Worm (Caenorhabditis elegans): ENCODE results near the gene hsp-25.
A peak's percentile ranks its signal among the peaks of the same experiment; 100 is the strongest.

Gene hsp-25

DNA sequence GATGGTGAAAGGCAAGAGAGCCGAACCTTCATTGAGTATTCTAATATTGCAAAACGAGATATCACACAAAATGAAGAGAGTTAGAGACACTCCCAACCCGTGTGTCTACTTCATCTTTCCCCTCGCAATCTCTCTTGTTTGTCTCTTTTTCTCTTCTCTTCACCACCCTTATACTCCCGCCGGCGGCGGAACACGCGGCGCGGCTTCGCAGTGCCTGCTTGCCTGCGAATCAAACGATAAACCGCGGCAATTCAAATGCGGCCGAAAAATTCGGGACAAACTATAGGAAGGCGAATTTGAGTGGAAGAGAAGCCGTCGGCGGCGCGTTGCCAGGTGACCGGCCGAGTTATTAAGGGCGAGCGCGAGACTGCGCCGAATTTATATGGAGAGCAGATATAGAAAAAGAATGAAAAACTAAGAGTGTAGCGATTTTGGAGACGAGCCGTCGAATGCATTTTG is 54.8 kb downstream of the hsp-25 start, which contains the start of gene klp-13 (continued):
- TF ChIP-seq lin-26 (GFP tag; IDR thresholded peaks at IDR 0.05), result no peak
- no peak for TF ChIP-seq T26A5.8 (tag; optimal IDR thresholded peaks at IDR 0.05)
- TF ChIP-seq ztf-3 (GFP tag; optimal IDR thresholded peaks at IDR 0.05), result no peak
- TF ChIP-seq ets-4 (GFP tag; optimal IDR thresholded peaks at IDR 0.05), result peak; percentile 38
- no peak for TF ChIP-seq snpc-4 (GFP tag; optimal IDR thresholded peaks at IDR 0.05)
- peak in 1 of 4 experiments; percentile 57 for TF ChIP-seq snpc-4 (tag; optimal IDR thresholded peaks at IDR 0.05)
- peak; percentile 10 for TF ChIP-seq ztf-26 (tag; optimal IDR thresholded peaks at IDR 0.05)
- TF ChIP-seq aptf-3 (GFP tag; IDR thresholded peaks at IDR 0.05), result no peak
- TF ChIP-seq rpc-1 (optimal IDR thresholded peaks at IDR 0.05), result no peak
- TF ChIP-seq rpc-1 (tag; optimal IDR thresholded peaks at IDR 0.05), result no peak
- no peak for TF ChIP-seq bed-1 (GFP tag; IDR thresholded peaks at IDR 0.05)
- TF ChIP-seq attf-6 (GFP tag; IDR thresholded peaks at IDR 0.05), result no peak
- peak; percentile 78 for TF ChIP-seq lin-40 (tag; optimal IDR thresholded peaks at IDR 0.05)
- no peak for TF ChIP-seq sdz-38 (tag; optimal IDR thresholded peaks at IDR 0.05)
- peak; percentile 88 for TF ChIP-seq ceh-27 (GFP tag; optimal IDR thresholded peaks at IDR 0.05)
- peak; percentile 45 for TF ChIP-seq gei-17 (GFP tag; optimal IDR thresholded peaks at IDR 0.05)
- no peak for TF ChIP-seq egl-18 (GFP tag; IDR thresholded peaks at IDR 0.05)
- TF ChIP-seq snpc-3.4 (tag; optimal IDR thresholded peaks at IDR 0.05), result no peak
- TF ChIP-seq aptf-2 (GFP tag; conservative IDR thresholded peaks at IDR 0.05), result no peak
- TF ChIP-seq akir-1 (GFP tag; optimal IDR thresholded peaks at IDR 0.05), result no peak
- peak; percentile 97 for TF ChIP-seq zfh-2 (GFP tag; conservative IDR thresholded peaks at IDR 0.05)
- no peak for TF ChIP-seq lsl-1 (GFP tag; optimal IDR thresholded peaks at IDR 0.05)
- no peak for TF ChIP-seq tbx-9 (tag; optimal IDR thresholded peaks at IDR 0.05; ENCODE audit: borderline replicate concordance)
- no peak for TF ChIP-seq C17E4.6 (GFP tag; IDR thresholded peaks at IDR 0.05)
- peak; percentile 61; the same call in 1 of the 2 replicates for TF ChIP-seq madf-6 (GFP tag; IDR thresholded peaks at IDR 0.05)
- TF ChIP-seq F57A8.1 (GFP tag; optimal IDR thresholded peaks at IDR 0.05), result peak; percentile 55
- no peak for TF ChIP-seq hlh-26 (GFP tag; conservative IDR thresholded peaks at IDR 0.05)
- TF ChIP-seq F55B11.4 (tag; optimal IDR thresholded peaks at IDR 0.05; ENCODE audit: borderline replicate concordance, insufficient read depth), result no peak
- TF ChIP-seq madf-8 (GFP tag; conservative IDR thresholded peaks at IDR 0.05), result no peak
- no peak for TF ChIP-seq mxl-1 (tag; optimal IDR thresholded peaks at IDR 0.05)
- peak; percentile 81 for TF ChIP-seq ekl-4 (GFP tag; IDR thresholded peaks at IDR 0.05)
- no peak; the same call in 1 of the 2 replicates for TF ChIP-seq egrh-3 (GFP tag; IDR thresholded peaks at IDR 0.05)
- TF ChIP-seq rec-8 (tag; optimal IDR thresholded peaks at IDR 0.05), result no peak
- no peak for TF ChIP-seq nfya-1 (tag; optimal IDR thresholded peaks at IDR 0.05; ENCODE audit: borderline replicate concordance, insufficient read depth)
- peak; percentile 33; the same call in 1 of the 2 replicates for TF ChIP-seq Y53G8AR.9 (GFP tag; conservative IDR thresholded peaks at IDR 0.05)
- TF ChIP-seq mes-4 (tag; optimal IDR thresholded peaks at IDR 0.05), result no peak
- no peak for TF ChIP-seq Y95B8A.8 (GFP tag; IDR thresholded peaks at IDR 0.05)
- TF ChIP-seq F57C9.4 (tag; optimal IDR thresholded peaks at IDR 0.05), result no peak
- no peak; the same call in 1 of the 2 replicates for TF ChIP-seq B0336.3 (GFP tag; IDR thresholded peaks at IDR 0.05)
- no peak for TF ChIP-seq hsf-1 (GFP tag; IDR thresholded peaks at IDR 0.05)
- TF ChIP-seq ceh-40 (GFP tag; IDR thresholded peaks at IDR 0.05), result no peak
- TF ChIP-seq hlh-12 (tag; optimal IDR thresholded peaks at IDR 0.05), result no peak
- TF ChIP-seq hrde-1 (tag; optimal IDR thresholded peaks at IDR 0.05; ENCODE audit: borderline replicate concordance), result no peak
- TF ChIP-seq snpc-1.3 (tag; optimal IDR thresholded peaks at IDR 0.05; ENCODE audit: insufficient read depth), result no peak
- TF ChIP-seq let-526 (GFP tag; IDR thresholded peaks at IDR 0.05), result no peak
- peak; percentile 52 for TF ChIP-seq tbp1 (GFP tag; optimal IDR thresholded peaks at IDR 0.05)
- no peak for TF ChIP-seq pha-4 (tag; optimal IDR thresholded peaks at IDR 0.05)
- no peak for TF ChIP-seq B0261.1 (tag; optimal IDR thresholded peaks at IDR 0.05)
- peak; percentile 48; the same call in 1 of the 2 replicates for TF ChIP-seq pbrm-1 (GFP tag; IDR thresholded peaks at IDR 0.05)
